Worm (Caenorhabditis elegans): Measurements from ENCODE around the gene tba-8.

Gene tba-8

DNA sequence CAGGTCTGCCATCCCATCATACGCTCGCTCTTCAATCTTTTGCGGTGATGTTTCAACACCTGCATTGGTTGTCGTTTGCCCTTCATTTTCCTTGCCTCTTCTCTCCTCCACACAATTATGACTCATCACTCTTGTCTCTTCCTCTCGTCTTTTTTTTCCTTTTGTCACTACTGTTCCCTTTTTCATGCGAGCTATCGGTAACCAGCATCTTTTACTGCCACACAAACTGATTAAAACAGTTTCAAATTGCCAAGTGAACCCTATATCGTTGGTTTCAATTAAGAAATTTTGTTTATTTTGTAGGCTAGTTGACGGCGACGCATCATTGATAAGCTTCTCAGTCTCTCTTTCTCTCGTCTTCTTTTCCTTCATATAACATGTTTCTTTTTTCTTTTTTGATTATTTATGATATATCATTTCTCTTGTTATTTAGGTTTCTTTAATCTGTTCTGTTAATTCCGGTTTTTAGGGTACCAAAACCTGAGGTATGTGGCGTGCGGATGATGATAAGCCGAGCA, 11.9 kb downstream of the tba-8 start, which contains the start of gene ZK899.1 (continued):
- TF ChIP-seq snpc-1.3 (tag; optimal IDR thresholded peaks at IDR 0.05; ENCODE audit: insufficient read depth) (no peak), attf-5 (GFP tag; optimal IDR thresholded peaks at IDR 0.05) (peak; percentile 29), lin-54 (GFP tag; optimal IDR thresholded peaks at IDR 0.05) (no peak), snpc-3.4 (tag; optimal IDR thresholded peaks at IDR 0.05) (no peak), F52B5.7 (tag; optimal IDR thresholded peaks at IDR 0.05) (no peak), nfya-1 (tag; optimal IDR thresholded peaks at IDR 0.05; ENCODE audit: borderline replicate concordance, insufficient read depth) (no peak), F49E8.2 (tag; optimal IDR thresholded peaks at IDR 0.05; ENCODE audit: insufficient read depth) (no peak)

DNA sequence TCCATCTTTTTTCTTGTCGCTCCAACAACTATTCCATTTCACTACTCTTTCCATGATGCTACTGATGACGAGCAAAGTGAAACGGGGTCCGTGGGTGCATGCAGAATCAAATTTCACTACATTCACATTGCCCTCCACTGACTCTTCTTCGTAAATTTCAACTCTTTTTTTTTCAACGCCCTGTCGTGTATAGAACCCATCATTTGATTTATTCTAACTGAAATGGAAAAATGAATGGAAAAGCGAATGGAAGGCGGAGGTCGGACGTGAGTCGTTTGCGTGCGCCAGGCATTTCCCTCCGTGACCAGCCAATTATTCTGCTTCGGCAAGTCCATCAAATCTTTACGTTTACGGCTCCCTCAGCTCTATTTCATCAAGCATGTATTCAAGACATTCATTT, 14.3 kb downstream of the tba-8 start:
- TF ChIP-seq Y53G8AR.9 (GFP tag; conservative IDR thresholded peaks at IDR 0.05) = no peak
- no peak for TF ChIP-seq B0336.3 (GFP tag; IDR thresholded peaks at IDR 0.05)

DNA sequence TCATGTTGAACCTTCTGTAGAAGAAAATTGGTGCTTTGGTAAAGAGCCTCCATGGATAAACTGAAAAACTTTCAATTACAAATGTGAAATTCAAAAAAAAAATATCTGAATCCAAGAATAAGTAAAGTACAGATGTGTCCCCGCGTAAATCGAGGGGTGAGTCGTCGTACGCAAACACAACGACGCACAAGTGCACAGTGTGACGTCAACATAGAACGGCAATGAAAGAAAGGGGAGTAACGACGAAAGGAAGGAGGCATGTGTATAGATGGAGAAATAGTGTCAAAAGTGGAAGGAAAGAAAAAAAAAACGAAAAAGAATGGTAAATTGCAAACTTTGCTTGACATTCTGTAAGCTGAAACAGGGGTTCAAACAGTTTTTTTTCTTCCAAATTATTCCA, 16.6 kb downstream of the tba-8 start, which contains the start of gene memb-1:
Gene memb-1 (minus strand): TSS at position 60 of the 400 bp plus-strand sequence.
- TF ChIP-seq atf-7 (tag; optimal IDR thresholded peaks at IDR 0.05) (peak; percentile 80), let-607 (tag; optimal IDR thresholded peaks at IDR 0.05) (peak in 1 of 2 experiments; percentile 64), lin-35 (GFP tag; optimal IDR thresholded peaks at IDR 0.05) (peak in 1 of 3 experiments; percentile 47), lin-40 (tag; optimal IDR thresholded peaks at IDR 0.05) (peak; percentile 60), nhr-80 (tag; optimal IDR thresholded peaks at IDR 0.05) (peak; percentile 64), snpc-4 (GFP tag; optimal IDR thresholded peaks at IDR 0.05) (no peak), snpc-4 (tag; optimal IDR thresholded peaks at IDR 0.05) (peak in 1 of 4 experiments; percentile 67), ztf-6 (GFP tag; IDR thresholded peaks at IDR 0.05) (no peak), efl-1 (GFP tag; optimal IDR thresholded peaks at IDR 0.05) (peak; percentile 12), hmg-20 (GFP tag; IDR thresholded peaks at IDR 0.05) (no peak)

DNA sequence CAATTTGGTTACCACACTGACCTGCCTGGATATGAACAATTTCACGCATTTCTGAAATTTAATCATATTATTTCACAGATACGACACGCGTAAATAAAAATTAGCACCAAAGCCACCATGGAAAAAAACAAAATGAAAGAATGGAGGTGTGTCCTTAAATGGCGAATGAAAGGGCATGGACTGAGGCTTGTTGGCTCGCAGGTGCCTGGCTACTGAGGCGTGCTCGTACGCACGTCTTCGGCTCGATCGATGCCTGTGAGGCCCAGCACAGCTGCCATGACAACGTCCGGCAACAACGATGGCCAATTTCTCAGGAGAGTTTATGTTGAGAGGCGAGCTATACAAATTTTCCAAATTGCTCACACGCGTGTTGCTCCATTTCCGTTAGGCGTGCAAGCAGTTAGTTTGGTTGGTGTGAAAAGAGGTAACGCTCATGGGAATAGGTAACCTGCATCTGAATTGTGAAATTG, 21.3 kb downstream of the tba-8 start, which contains the start of gene tbb-4:
Gene tbb-4 (minus strand): TSS at position 51 of the 470 bp plus-strand sequence.
- TF ChIP-seq zfh-2 (GFP tag; conservative IDR thresholded peaks at IDR 0.05) = peak; percentile 63; the same call in 1 of the 2 replicates
- no peak for TF ChIP-seq F55B11.4 (tag; optimal IDR thresholded peaks at IDR 0.05; ENCODE audit: borderline replicate concordance, insufficient read depth)
- no peak for TF ChIP-seq nfyb-1 (GFP tag; IDR thresholded peaks at IDR 0.05)
- no peak for TF ChIP-seq tbp1 (GFP tag; optimal IDR thresholded peaks at IDR 0.05)
- no peak for TF ChIP-seq rec-8 (tag; optimal IDR thresholded peaks at IDR 0.05)
- no peak for TF ChIP-seq lin-54 (GFP tag; optimal IDR thresholded peaks at IDR 0.05)
- TF ChIP-seq Y56A3A.18 (GFP tag; IDR thresholded peaks at IDR 0.05) = no peak

DNA sequence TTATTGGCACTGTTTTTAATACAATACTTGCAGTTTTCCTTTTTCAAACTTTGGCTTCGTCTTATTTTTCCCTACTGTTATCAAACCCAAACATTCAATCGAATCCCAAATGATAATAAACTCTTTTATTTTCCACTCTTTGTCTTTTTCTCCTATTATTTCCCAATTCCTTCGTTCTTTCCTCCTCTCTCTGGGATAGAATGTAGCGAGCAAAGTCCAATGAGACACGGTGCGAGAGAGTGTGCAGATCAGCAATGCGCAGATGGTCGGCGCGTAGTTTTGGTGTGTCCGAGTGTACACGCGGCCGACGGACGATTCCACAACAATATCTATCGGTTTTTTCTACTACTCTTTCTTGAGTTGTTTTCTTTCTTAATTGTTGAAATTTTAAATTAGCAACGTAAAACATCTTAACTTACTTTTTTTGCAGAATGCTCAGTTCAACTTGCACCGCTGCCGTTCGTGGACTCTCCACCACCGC, 27.1 kb downstream of the tba-8 start, which contains the start of gene B0272.3:
Gene B0272.3 (plus strand): TSS at position 431 of the 481 bp plus-strand sequence.
- TF ChIP-seq cebp-1 (GFP tag; IDR thresholded peaks at IDR 0.05) = no peak
- peak; percentile 73 for TF ChIP-seq cebp-1 (tag; optimal IDR thresholded peaks at IDR 0.05)
- TF ChIP-seq die-1 (tag; optimal IDR thresholded peaks at IDR 0.05) = peak; percentile 3
- TF ChIP-seq chd-7 (tag; optimal IDR thresholded peaks at IDR 0.05) = peak; percentile 46
- peak; percentile 79 for TF ChIP-seq nhr-80 (tag; optimal IDR thresholded peaks at IDR 0.05)
- TF ChIP-seq mel-28 (tag; optimal IDR thresholded peaks at IDR 0.05; ENCODE audit: borderline replicate concordance) = no peak
- TF ChIP-seq dox-1 (GFP tag; IDR thresholded peaks at IDR 0.05) = no peak
- no peak for TF ChIP-seq K12H6.12 (tag; optimal IDR thresholded peaks at IDR 0.05)
- no peak for TF ChIP-seq snpc-4 (GFP tag; optimal IDR thresholded peaks at IDR 0.05)
- TF ChIP-seq snpc-4 (tag; optimal IDR thresholded peaks at IDR 0.05) = peak in 3 of 4 experiments; percentile 31 to 50 (median 41)
- TF ChIP-seq Y79H2A.3 (GFP tag; conservative IDR thresholded peaks at IDR 0.05) = no peak
- TF ChIP-seq K11D2.4 (GFP tag; IDR thresholded peaks at IDR 0.05) = no peak
- peak; percentile 6 for TF ChIP-seq attf-5 (GFP tag; optimal IDR thresholded peaks at IDR 0.05)
- TF ChIP-seq lin-40 (tag; optimal IDR thresholded peaks at IDR 0.05) = peak; percentile 48
- TF ChIP-seq B0336.3 (GFP tag; IDR thresholded peaks at IDR 0.05) = peak; percentile 49; the same call in 1 of the 2 replicates
- TF ChIP-seq let-607 (tag; optimal IDR thresholded peaks at IDR 0.05) = peak in 1 of 2 experiments; percentile 69
- peak; percentile 32 for TF ChIP-seq atf-7 (tag; optimal IDR thresholded peaks at IDR 0.05)
- TF ChIP-seq F33H1.4 (GFP tag; IDR thresholded peaks at IDR 0.05) = no peak
- TF ChIP-seq madf-10 (tag; optimal IDR thresholded peaks at IDR 0.05) = peak; percentile 37
- 0 out of 2 replicates have a peak, but pooled peaks have one; percentile 32 for TF ChIP-seq zfh-2 (GFP tag; conservative IDR thresholded peaks at IDR 0.05)

All from whole organism, young adult.